Fruit fly (Drosophila melanogaster) whole organism, pupa: Measurements from ENCODE around the gene Pka-C3.

Experiments
- CG12605 ChIP-seq: fragments of 200-800 bp; sonication (Bioruptor generic); IDR thresholded peaks from 2 replicates; pipeline ENCODE4 v1.3.6; 2022; ENCODE audit warnings: missing biosample characterization, missing genetic modification characterization
- CG14655 ChIP-seq: fragments of 200-800 bp; sonication (Bioruptor generic); optimal IDR thresholded peaks from 3 replicates; lab custom pipeline; 2017; ENCODE audit warnings: mild to moderate bottlenecking, missing biosample characterization, missing genetic modification reagents, missing genetic modification characterization
- CG4496 ChIP-seq: fragments of 200-800 bp; sonication (Bioruptor generic); IDR thresholded peaks from 3 replicates; pipeline ENCODE4 v1.3.6; 2022; ENCODE audit warnings: missing biosample characterization, missing genetic modification characterization
- CG8301 ChIP-seq: fragments of 200-800 bp; sonication (Bioruptor generic); optimal IDR thresholded peaks from 2 replicates; lab custom pipeline; 2018; ENCODE audit warnings: missing biosample characterization, mild to moderate bottlenecking, missing genetic modification characterization
- Pif1A ChIP-seq: fragments of 200-800 bp; sonication (Bioruptor generic); optimal IDR thresholded peaks from 3 replicates; lab custom pipeline; 2016; ENCODE audit warnings: missing biosample characterization, missing genetic modification characterization
- Pif1B ChIP-seq: fragments of 200-800 bp; sonication (Bioruptor generic); optimal IDR thresholded peaks from 3 replicates; lab custom pipeline; 2016; ENCODE audit warnings: missing biosample characterization, missing genetic modification characterization

- TF ChIP-seq CG14655 (GFP tag; lab: Kevin White, UChicago), result no peak
- TF ChIP-seq CG4496 (GFP tag; lab: Robert Waterston, UW), result no peak
- no peak for TF ChIP-seq CG8301 (tag; lab: Kevin White, UChicago)
- no peak for TF ChIP-seq Pif1A
- TF ChIP-seq CG12605 (GFP tag; lab: Robert Waterston, UW), result no peak
- TF ChIP-seq Pif1B (GFP tag; lab: Kevin White, UChicago), result no peak
Measured at dm6 chr3L:15975068-15975467, 20.5 kb upstream of the Pka-C3 start, which contains the start of gene CG17026.
